Fruit fly (Drosophila melanogaster) whole organism, wandering third instar larva: ENCODE results near the gene CG31174.

Experiments used
- Abd-B ChIP-seq: fragments of >200 bp; optimal IDR thresholded peaks from 2 replicates; lab custom pipeline; 2017; ENCODE audit warnings: missing biosample characterization, missing genetic modification characterization
- CG32264 ChIP-seq: fragments of 200-800 bp; sonication (Bioruptor generic); optimal IDR thresholded peaks from 2 replicates; lab custom pipeline; 2016; ENCODE audit warnings: missing biosample characterization, missing genetic modification characterization
- CG9705 ChIP-seq: fragments of 200-800 bp; sonication (Bioruptor generic); optimal IDR thresholded peaks from 2 replicates; lab custom pipeline; 2018; ENCODE audit warnings: missing biosample characterization, mild to moderate bottlenecking, missing genetic modification characterization
- CrebA ChIP-seq: fragments of 200-800 bp; sonication (Bioruptor generic); optimal IDR thresholded peaks from 2 replicates; lab custom pipeline; 2016; ENCODE audit warnings: missing biosample characterization, mild to moderate bottlenecking, missing genetic modification characterization, borderline replicate concordance
- Dif ChIP-seq: fragments of 200-275, 200-300 bp; sonication (Bioruptor generic); optimal IDR thresholded peaks from 2 replicates; lab custom pipeline; 2018; ENCODE audit warnings: missing biosample characterization, missing genetic modification characterization; ENCODE audit not compliant: partially characterized antibody
- HLH106 ChIP-seq: fragments of 200-800 bp; optimal IDR thresholded peaks from 3 replicates; lab custom pipeline; 2019; ENCODE audit warnings: missing biosample characterization, mild to moderate bottlenecking, missing genetic modification characterization, moderate library complexity
- Hnf4 ChIP-seq: fragments of 200-800 bp; sonication (Bioruptor generic); optimal IDR thresholded peaks from 2 replicates; lab custom pipeline; 2016; ENCODE audit warnings: missing biosample characterization, mild to moderate bottlenecking, missing genetic modification characterization
- Hr78 ChIP-seq: fragments of >200 bp; optimal IDR thresholded peaks from 2 replicates; lab custom pipeline; 2017; ENCODE audit warnings: missing biosample characterization, missing genetic modification characterization
- Jra ChIP-seq: sonication (Bioruptor generic); optimal IDR thresholded peaks from 2 replicates; lab custom pipeline; 2016; ENCODE audit warnings: missing biosample characterization, missing genetic modification characterization
- Mio ChIP-seq: sonication (Bioruptor generic); optimal IDR thresholded peaks from 2 replicates; lab custom pipeline; 2016; ENCODE audit warnings: missing biosample characterization, missing genetic modification characterization
- N ChIP-seq: fragments of >200 bp; optimal IDR thresholded peaks from 2 replicates; lab custom pipeline; 2018; ENCODE audit warnings: missing biosample characterization, missing external identifiers, missing genetic modification characterization
- OdsH ChIP-seq: fragments of 200-800 bp; sonication (Bioruptor generic); optimal IDR thresholded peaks from 2 replicates; lab custom pipeline; 2016; ENCODE audit warnings: missing biosample characterization, mild to moderate bottlenecking, missing genetic modification characterization
- Rel ChIP-seq, 2 experiments: fragments of 200-800 bp; sonication (Bioruptor generic) in 1 of 2; optimal IDR thresholded peaks; 2 replicates in 1 of 2; 3 replicates in 1 of 2; lab custom pipeline; 2016 to 2019; ENCODE audit warnings: mild to moderate bottlenecking in 2 of 2, missing biosample characterization in 2 of 2, missing genetic modification characterization in 2 of 2, moderate library complexity in 1 of 2
- Sp1 ChIP-seq: fragments of 200-800 bp; sonication (Bioruptor generic); optimal IDR thresholded peaks from 3 replicates; lab custom pipeline; 2019; ENCODE audit warnings: missing biosample characterization, mild to moderate bottlenecking, missing genetic modification characterization, moderate library complexity
- Vsx2 ChIP-seq: fragments of 200-300, 225-300 bp; sonication (Bioruptor generic); optimal IDR thresholded peaks from 2 replicates; lab custom pipeline; 2018; ENCODE audit warnings: missing biosample characterization, missing genetic modification characterization; ENCODE audit not compliant: partially characterized antibody
- br ChIP-seq: fragments of 200-800 bp; sonication (Bioruptor generic); optimal IDR thresholded peaks from 2 replicates; lab custom pipeline; 2016; ENCODE audit warnings: missing biosample characterization, missing genetic modification characterization
- dmrt93B ChIP-seq: fragments of 200-800 bp; sonication (Bioruptor generic); optimal IDR thresholded peaks from 2 replicates; lab custom pipeline; 2018; ENCODE audit warnings: missing biosample characterization, mild to moderate bottlenecking, missing genetic modification characterization
- dsf ChIP-seq: sonication (Bioruptor generic); optimal IDR thresholded peaks from 2 replicates; lab custom pipeline; 2016; ENCODE audit warnings: missing biosample characterization, missing genetic modification characterization, borderline replicate concordance
- ey ChIP-seq: fragments of 200-800 bp; sonication (Bioruptor generic); optimal IDR thresholded peaks from 2 replicates; lab custom pipeline; 2016; ENCODE audit warnings: missing biosample characterization, missing genetic modification characterization
- foxo ChIP-seq, 2 experiments: fragments of 200-800 bp; sonication (Bioruptor generic); optimal IDR thresholded peaks; 2 replicates in 1 of 2; 3 replicates in 1 of 2; lab custom pipeline; 2016 to 2017; ENCODE audit warnings: missing biosample characterization in 2 of 2, missing genetic modification characterization in 2 of 2
- fru ChIP-seq: fragments of 200-800 bp; sonication (Bioruptor generic); optimal IDR thresholded peaks from 3 replicates; lab custom pipeline; 2016; ENCODE audit warnings: missing biosample characterization, mild to moderate bottlenecking, missing genetic modification characterization
- h ChIP-seq: fragments of 200-800 bp; sonication (Bioruptor generic); optimal IDR thresholded peaks from 3 replicates; lab custom pipeline; 2016; ENCODE audit warnings: missing biosample characterization, mild to moderate bottlenecking, missing genetic modification characterization
- jim ChIP-seq: fragments of 175-275, 200-325 bp; sonication (Bioruptor generic); optimal IDR thresholded peaks from 2 replicates; lab custom pipeline; 2016; ENCODE audit warnings: missing biosample characterization, mild to moderate bottlenecking, missing genetic modification characterization
- lola ChIP-seq: fragments of >200 bp; optimal IDR thresholded peaks from 2 replicates; lab custom pipeline; 2017; ENCODE audit warnings: missing biosample characterization, missing genetic modification characterization
- pan ChIP-seq: fragments of >200 bp; optimal IDR thresholded peaks from 2 replicates; lab custom pipeline; 2017
- psq ChIP-seq: fragments of 200-800 bp; sonication (Bioruptor generic); optimal IDR thresholded peaks from 3 replicates; lab custom pipeline; 2017; ENCODE audit warnings: missing biosample characterization, mild to moderate bottlenecking, missing genetic modification characterization, moderate library complexity
- rgr ChIP-seq: fragments of 200-800 bp; sonication (Bioruptor generic); optimal IDR thresholded peaks from 3 replicates; lab custom pipeline; 2016; ENCODE audit warnings: missing biosample characterization, mild to moderate bottlenecking, missing genetic modification characterization
- sage ChIP-seq: fragments of 200-800 bp; sonication (Bioruptor generic); optimal IDR thresholded peaks from 2 replicates; lab custom pipeline; 2016; ENCODE audit warnings: missing biosample characterization, mild to moderate bottlenecking, missing genetic modification characterization
- sv ChIP-seq: fragments of 200-800 bp; sonication (Bioruptor generic); optimal IDR thresholded peaks from 3 replicates; lab custom pipeline; 2016; ENCODE audit warnings: missing biosample characterization, missing genetic modification characterization
- tai ChIP-seq: sonication (Bioruptor generic); optimal IDR thresholded peaks from 2 replicates; lab custom pipeline; 2016; ENCODE audit warnings: missing biosample characterization, missing genetic modification characterization
- woc ChIP-seq: sonication (Bioruptor generic); optimal IDR thresholded peaks from 2 replicates; lab custom pipeline; 2016; ENCODE audit warnings: missing biosample characterization, mild to moderate bottlenecking, missing genetic modification characterization

The CG31174 gene

DNA sequence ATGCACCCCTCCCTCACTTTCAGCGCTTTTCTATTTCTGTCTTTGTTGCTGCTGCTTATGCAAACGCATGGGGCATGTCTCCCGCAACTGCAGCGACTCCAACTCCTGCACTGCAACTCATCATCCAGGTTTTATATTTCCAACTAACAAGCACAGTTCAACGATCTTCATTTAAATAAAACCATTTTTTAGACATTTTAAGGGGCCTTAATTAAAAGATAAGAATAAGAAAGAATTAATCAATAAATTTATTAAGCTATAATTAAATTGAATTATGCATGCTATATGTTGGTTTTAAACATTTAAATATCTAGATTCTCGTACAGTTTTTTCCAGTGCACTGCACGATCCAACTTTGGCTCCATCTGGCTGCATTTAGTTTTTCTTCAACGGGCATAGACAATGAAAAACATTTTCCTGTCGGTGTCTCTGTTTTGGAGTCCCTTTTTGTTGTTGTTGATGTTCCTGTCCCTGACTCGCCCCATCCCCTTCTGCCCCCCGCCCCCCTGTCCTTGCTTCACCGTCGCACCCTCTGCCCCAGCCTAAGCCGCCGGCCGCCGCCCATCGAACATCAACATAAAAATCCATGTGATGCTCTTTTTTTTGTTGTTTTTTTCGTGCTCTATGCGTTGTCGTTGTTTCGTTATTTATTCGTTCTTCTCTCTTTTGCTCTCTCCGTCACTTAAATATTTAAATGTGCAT is 40.4 kb downstream of the CG31174 start:
- no peak for TF ChIP-seq rgr (GFP tag; lab: Kevin White, UChicago)
- TF ChIP-seq dsf (GFP tag; lab: Kevin White, UChicago) = no peak
- peak; percentile 7 for TF ChIP-seq dmrt93B (GFP tag; lab: Kevin White, UChicago)
- TF ChIP-seq foxo (GFP tag; optimal IDR thresholded peaks at IDR 0.05; lab: Kevin White, UChicago) = peak in 1 of 2 experiments; percentile 22
- no peak for TF ChIP-seq N (GFP tag; lab: Kevin White, UChicago)
- TF ChIP-seq Vsx2 (GFP tag; lab: Kevin White, UChicago) = no peak

DNA sequence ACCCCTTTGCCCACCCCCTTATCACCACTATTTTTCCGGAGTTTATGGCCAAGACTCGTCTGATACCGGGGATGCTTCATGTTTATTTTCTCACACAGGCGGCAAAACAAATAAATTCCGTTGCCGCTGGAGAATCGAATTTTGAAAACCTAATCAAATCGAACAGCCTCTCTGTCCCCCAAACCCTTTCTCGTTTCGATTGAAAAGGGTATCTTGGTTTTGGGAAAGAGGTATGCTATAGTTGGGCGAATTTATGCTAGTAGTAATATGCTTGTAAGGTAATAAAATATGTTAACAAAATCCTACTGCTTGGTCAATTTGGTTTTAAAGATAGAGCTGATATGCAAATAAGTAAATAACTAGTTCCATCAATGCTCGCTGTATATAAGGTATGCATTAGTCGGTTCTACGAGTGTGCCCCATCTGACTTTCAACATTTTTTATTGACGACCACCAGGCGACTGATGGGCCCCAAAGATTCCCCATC is 41.2 kb downstream of the CG31174 start:
- TF ChIP-seq br (peak; percentile 20), ey (GFP tag; lab: Kevin White, UChicago) (peak; percentile 51), sv (peak; percentile 10), N (GFP tag; lab: Kevin White, UChicago) (no peak), rgr (GFP tag; lab: Kevin White, UChicago) (peak; percentile 24), CG9705 (GFP tag; lab: Kevin White, UChicago) (no peak), foxo (GFP tag; optimal IDR thresholded peaks at IDR 0.05; lab: Kevin White, UChicago) (peak in 1 of 2 experiments; percentile 11), CG32264 (GFP tag; lab: Kevin White, UChicago) (no peak), fru (GFP tag; lab: Kevin White, UChicago) (peak; percentile 47), HLH106 (no peak), h (GFP tag; lab: Kevin White, UChicago) (peak; percentile 44), lola (GFP tag; lab: Kevin White, UChicago) (no peak), OdsH (GFP tag; lab: Kevin White, UChicago) (peak; percentile 16)
- TF ChIP-seq, all 38 proteins: peak for 8

DNA sequence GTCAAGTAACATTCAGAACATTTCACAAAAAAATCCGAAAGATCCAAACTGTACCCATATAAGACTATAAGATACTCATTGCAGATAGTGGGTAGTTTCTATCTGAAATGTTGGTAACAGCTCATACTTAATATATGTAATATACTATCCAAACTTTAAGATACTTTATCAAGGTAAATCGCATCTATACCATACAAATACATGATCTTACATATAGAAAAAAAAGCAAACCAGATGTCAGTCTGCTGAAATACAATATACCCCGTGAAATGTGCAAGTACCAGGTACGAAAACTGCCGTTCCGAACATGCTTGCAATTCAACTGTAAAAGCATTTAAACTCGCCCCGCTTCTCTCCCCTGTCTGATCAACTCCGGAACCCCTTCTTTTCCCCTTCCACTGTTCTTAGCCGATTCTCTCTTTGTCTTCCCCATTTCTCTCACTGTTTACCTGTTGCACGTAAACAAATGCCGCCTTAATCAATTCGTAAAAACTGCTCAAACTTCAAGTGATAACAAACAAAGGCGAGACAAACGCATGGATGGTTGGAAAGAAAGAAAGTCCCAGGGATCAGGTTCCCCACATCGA is 41.8 kb downstream of the CG31174 start:
- TF ChIP-seq Sp1 (GFP tag; lab: Kevin White, UChicago) (peak; percentile 23), foxo (GFP tag; optimal IDR thresholded peaks at IDR 0.05; lab: Kevin White, UChicago) (peak in 1 of 2 experiments; percentile 51), psq (peak; percentile 56), h (GFP tag; lab: Kevin White, UChicago) (peak; percentile 71), Jra (GFP tag; lab: Kevin White, UChicago) (no peak), Hr78 (GFP tag; lab: Kevin White, UChicago) (no peak), fru (GFP tag; lab: Kevin White, UChicago) (peak; percentile 41), OdsH (GFP tag; lab: Kevin White, UChicago) (peak; percentile 58), br (peak; percentile 24), sage (GFP tag; lab: Kevin White, UChicago) (no peak), jim (GFP tag; lab: Kevin White, UChicago) (no peak), Dif (GFP tag; lab: Kevin White, UChicago) (no peak), dmrt93B (GFP tag; lab: Kevin White, UChicago) (peak; percentile 15), CG32264 (GFP tag; lab: Kevin White, UChicago) (no peak), Rel (GFP tag; optimal IDR thresholded peaks at IDR 0.05; lab: Kevin White, UChicago) (no peak), Rel (tag; optimal IDR thresholded peaks at IDR 0.05; lab: Kevin White, UChicago) (peak; percentile 37), lola (GFP tag; lab: Kevin White, UChicago) (no peak), dsf (GFP tag; lab: Kevin White, UChicago) (no peak), pan (lab: Kevin White, UChicago) (peak; percentile 50), ey (GFP tag; lab: Kevin White, UChicago) (peak; percentile 49), HLH106 (peak; percentile 48), CrebA (no peak), Hnf4 (GFP tag; lab: Kevin White, UChicago) (peak; percentile 1), rgr (GFP tag; lab: Kevin White, UChicago) (peak; percentile 54), woc (GFP tag; lab: Kevin White, UChicago) (peak; percentile 57)

DNA sequence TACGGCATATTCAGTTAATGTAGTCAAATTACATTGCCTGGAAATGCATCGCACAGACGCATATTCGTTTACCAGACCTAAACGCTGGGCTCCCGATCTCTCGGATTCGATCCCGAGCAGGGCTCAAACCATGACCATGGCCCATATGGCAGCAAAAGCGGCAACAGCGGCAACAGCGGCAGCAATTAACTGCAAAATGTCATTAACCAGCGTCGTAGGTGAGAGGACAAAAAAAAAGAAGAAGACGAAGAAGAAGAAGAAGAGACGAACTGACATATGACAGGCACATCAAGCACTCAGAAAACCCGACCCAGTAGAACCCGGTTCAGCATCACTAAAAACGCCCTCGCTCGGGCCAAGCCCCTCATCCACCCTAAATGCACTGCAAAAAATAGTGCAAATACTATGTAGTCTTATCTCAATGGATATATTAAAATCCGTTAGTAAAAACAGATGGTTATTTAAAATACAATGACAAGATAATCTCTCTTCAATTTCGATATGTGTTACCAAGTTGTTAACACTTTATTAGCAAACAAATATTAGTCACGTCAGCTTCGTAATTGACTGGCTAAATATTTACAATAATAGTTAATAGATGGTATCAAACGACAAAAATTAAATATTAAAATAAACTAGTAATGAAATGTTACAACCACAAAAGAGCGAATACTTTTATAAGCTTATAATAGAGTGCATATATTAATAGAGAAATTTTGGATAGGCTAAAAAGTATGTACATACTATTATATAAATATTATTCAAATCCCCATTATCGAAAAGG is 43.3 kb downstream of the CG31174 start:
- TF ChIP-seq Mio = no peak
- no peak for TF ChIP-seq CG9705 (GFP tag; lab: Kevin White, UChicago)
- TF ChIP-seq tai (GFP tag; lab: Kevin White, UChicago) = no peak
- TF ChIP-seq Vsx2 (GFP tag; lab: Kevin White, UChicago) = no peak
- no peak for TF ChIP-seq CG32264 (GFP tag; lab: Kevin White, UChicago)
- TF ChIP-seq Abd-B (GFP tag; lab: Kevin White, UChicago) = no peak
- peak; percentile 1 for TF ChIP-seq Sp1 (GFP tag; lab: Kevin White, UChicago)
- peak; percentile 0 for TF ChIP-seq h (GFP tag; lab: Kevin White, UChicago)
